Fruit fly (Drosophila melanogaster) whole organism, embryonic: Measurements from ENCODE around the gene Tcs6.

Source experiments
- Bteb2 ChIP-seq: fragments of 200-800 bp; sonication (Bioruptor generic); optimal IDR thresholded peaks from 2 replicates; lab custom pipeline; 2016; ENCODE audit warnings: missing biosample characterization, missing genetic modification characterization
- C15 ChIP-seq: fragments of 200-800 bp; sonication (Bioruptor generic); IDR thresholded peaks from 3 replicates; pipeline ENCODE4 v1.3.6; 2022; ENCODE audit warnings: missing biosample characterization, missing genetic modification characterization
- CG11560 ChIP-seq: fragments of 200-800 bp; sonication (Bioruptor generic); IDR thresholded peaks from 3 replicates; pipeline ENCODE4 v1.3.6; 2022; ENCODE audit warnings: missing biosample characterization, missing genetic modification characterization
- CG13775 ChIP-seq: fragments of 200-800 bp; sonication (Bioruptor generic); optimal IDR thresholded peaks from 3 replicates; lab custom pipeline; 2017; ENCODE audit warnings: missing biosample characterization, mild to moderate bottlenecking, missing genetic modification characterization
- CG14860 ChIP-seq: fragments of 200-800 bp; sonication (Bioruptor generic); IDR thresholded peaks from 3 replicates; pipeline ENCODE4 v1.3.6; 2022; ENCODE audit warnings: missing biosample characterization, missing genetic modification characterization; ENCODE audit not compliant: partially characterized antibody
- CG15269 ChIP-seq: fragments of 200-800 bp; sonication (Bioruptor generic); optimal IDR thresholded peaks from 2 replicates; lab custom pipeline; 2018; ENCODE audit warnings: missing biosample characterization, mild to moderate bottlenecking, missing genetic modification characterization, moderate library complexity
- CG15696 ChIP-seq: fragments of 200-800 bp; sonication (Bioruptor generic); optimal IDR thresholded peaks from 2 replicates; lab custom pipeline; 2019; ENCODE audit warnings: missing biosample characterization, mild to moderate bottlenecking, missing genetic modification characterization, moderate library complexity
- CG16863 ChIP-seq: fragments of 200-800 bp; sonication (Bioruptor generic); optimal IDR thresholded peaks from 3 replicates; lab custom pipeline; 2016; ENCODE audit warnings: missing biosample characterization, missing genetic modification characterization
- CG17186 ChIP-seq: fragments of 200-800 bp; sonication (Bioruptor generic); optimal IDR thresholded peaks from 3 replicates; lab custom pipeline; 2017; ENCODE audit warnings: missing biosample characterization, missing genetic modification reagents, missing genetic modification characterization
- CG17361 ChIP-seq: fragments of 200-800 bp; sonication (Bioruptor generic); IDR thresholded peaks from 3 replicates; pipeline ENCODE4 v1.3.6; 2022; ENCODE audit warnings: missing biosample characterization, missing genetic modification characterization
- CG17568 ChIP-seq: fragments of 200-800 bp; sonication (Bioruptor generic); optimal IDR thresholded peaks from 2 replicates; lab custom pipeline; 2018; ENCODE audit warnings: missing biosample characterization, mild to moderate bottlenecking, missing genetic modification characterization, moderate library complexity
- CG2120 ChIP-seq: fragments of 200-800 bp; sonication (Bioruptor generic); optimal IDR thresholded peaks from 3 replicates; lab custom pipeline; 2016; ENCODE audit warnings: missing biosample characterization, missing genetic modification characterization
- CG2875 ChIP-seq: fragments of 200-800 bp; sonication (Bioruptor generic); optimal IDR thresholded peaks from 2 replicates; lab custom pipeline; 2017; ENCODE audit warnings: missing biosample characterization, mild to moderate bottlenecking, missing genetic modification characterization, missing genetic modification reagents
- CG31441 ChIP-seq: fragments of 200-800 bp; sonication (Bioruptor generic); IDR thresholded peaks from 2 replicates; pipeline ENCODE4 v1.3.6; 2022; ENCODE audit warnings: missing biosample characterization, missing genetic modification characterization
- CG33557 ChIP-seq: fragments of 200-800 bp; sonication (Bioruptor generic); optimal IDR thresholded peaks from 2 replicates; lab custom pipeline; 2019; ENCODE audit warnings: missing biosample characterization, mild to moderate bottlenecking, missing genetic modification characterization, moderate library complexity
- CG4360 ChIP-seq: fragments of 200-800 bp; sonication (Bioruptor generic); IDR thresholded peaks from 2 replicates; pipeline ENCODE4 v1.3.6; 2022; ENCODE audit warnings: missing biosample characterization, missing genetic modification characterization
- CG6175 ChIP-seq: fragments of 200-800 bp; sonication (Bioruptor generic); IDR thresholded peaks from 3 replicates; pipeline ENCODE4 v1.3.6; 2022; ENCODE audit warnings: missing biosample characterization, missing genetic modification characterization
- CG6272 ChIP-seq: fragments of 200-800 bp; sonication (Bioruptor generic); IDR thresholded peaks from 2 replicates; pipeline ENCODE4 v1.3.6; 2022; ENCODE audit warnings: missing biosample characterization, missing genetic modification characterization
- CG8765 ChIP-seq: fragments of 200-800 bp; sonication (Bioruptor generic); IDR thresholded peaks from 2 replicates; pipeline ENCODE4 v1.3.6; 2022; ENCODE audit warnings: missing biosample characterization, missing genetic modification characterization
- CG9437 ChIP-seq: fragments of 200-800 bp; sonication (Bioruptor generic); optimal IDR thresholded peaks from 2 replicates; lab custom pipeline; 2018; ENCODE audit warnings: missing biosample characterization, mild to moderate bottlenecking, missing genetic modification characterization
- CG9932 ChIP-seq: fragments of 200-800 bp; sonication (Bioruptor generic); IDR thresholded peaks from 2 replicates; pipeline ENCODE4 v1.3.6; 2022; ENCODE audit warnings: missing biosample characterization, missing genetic modification characterization
- D19A ChIP-seq: fragments of 200-800 bp; optimal IDR thresholded peaks from 3 replicates; lab custom pipeline; 2019; ENCODE audit warnings: missing biosample characterization, mild to moderate bottlenecking, missing genetic modification characterization, moderate library complexity
- Dad ChIP-seq: fragments of 200-800 bp; sonication (Bioruptor generic); optimal IDR thresholded peaks from 3 replicates; lab custom pipeline; 2016; ENCODE audit warnings: missing biosample characterization, missing genetic modification characterization
- Dbx ChIP-seq: fragments of 200-800 bp; sonication (Bioruptor generic); IDR thresholded peaks from 3 replicates; pipeline ENCODE4 v1.3.6; 2022; ENCODE audit warnings: missing biosample characterization, missing genetic modification characterization
- E2f1 ChIP-seq: fragments of 200-800 bp; sonication (Bioruptor generic); IDR thresholded peaks from 2 replicates; pipeline ENCODE4 v1.3.6; 2022; ENCODE audit warnings: missing biosample characterization, missing genetic modification characterization
- H2.0 ChIP-seq: fragments of 200-800 bp; sonication (Bioruptor generic); IDR thresholded peaks from 2 replicates; pipeline ENCODE4 v1.3.6; 2022; ENCODE audit warnings: missing biosample characterization, missing genetic modification characterization
- HHEX ChIP-seq: fragments of 200-800 bp; sonication (Bioruptor generic); optimal IDR thresholded peaks from 3 replicates; lab custom pipeline; 2017; ENCODE audit warnings: missing biosample characterization, mild to moderate bottlenecking, missing genetic modification characterization, missing genetic modification reagents
- Hand ChIP-seq: fragments of 200-800 bp; sonication (Bioruptor generic); optimal IDR thresholded peaks from 2 replicates; lab custom pipeline; 2017; ENCODE audit warnings: mild to moderate bottlenecking, missing biosample characterization, missing genetic modification reagents, missing genetic modification characterization
- MTF-1 ChIP-seq: fragments of 200-800 bp; sonication (Bioruptor generic); optimal IDR thresholded peaks from 2 replicates; lab custom pipeline; 2018; ENCODE audit warnings: missing biosample characterization, mild to moderate bottlenecking, missing genetic modification characterization, borderline replicate concordance
- Meics ChIP-seq: fragments of 200-800 bp; sonication (Bioruptor generic); optimal IDR thresholded peaks from 2 replicates; lab custom pipeline; 2017; ENCODE audit warnings: missing biosample characterization, mild to moderate bottlenecking, missing genetic modification characterization
- NC2β ChIP-seq: fragments of 200-800 bp; sonication (Bioruptor generic); optimal IDR thresholded peaks from 2 replicates; lab custom pipeline; 2016; ENCODE audit warnings: missing biosample characterization, missing genetic modification characterization
- Ptx1 ChIP-seq: fragments of 200-800 bp; sonication (Bioruptor generic); IDR thresholded peaks from 2 replicates; pipeline ENCODE4 v1.3.6; 2022; ENCODE audit warnings: missing biosample characterization, missing genetic modification characterization
- Ravus ChIP-seq: fragments of 200-800 bp; sonication (Bioruptor generic); IDR thresholded peaks from 2 replicates; pipeline ENCODE4 v1.3.6; 2022; ENCODE audit warnings: missing biosample characterization, missing genetic modification characterization
- Sry-δ ChIP-seq: fragments of 200-800 bp; sonication (Bioruptor generic); optimal IDR thresholded peaks from 2 replicates; lab custom pipeline; 2016; ENCODE audit warnings: missing biosample characterization, missing genetic modification characterization
- YL-1 ChIP-seq: fragments of 200-800 bp; sonication (Bioruptor generic); optimal IDR thresholded peaks from 3 replicates; lab custom pipeline; 2017; ENCODE audit warnings: missing biosample characterization, mild to moderate bottlenecking, missing genetic modification characterization
- chm ChIP-seq: fragments of 200-800 bp; sonication (Bioruptor generic); IDR thresholded peaks from 2 replicates; pipeline ENCODE4 v1.3.6; 2022; ENCODE audit warnings: missing biosample characterization, missing genetic modification characterization
- crol ChIP-seq: fragments of 200-800 bp; sonication (Bioruptor generic); IDR thresholded peaks from 2 replicates; pipeline ENCODE4 v1.3.6; 2022; ENCODE audit warnings: missing biosample characterization, missing genetic modification characterization
- gsb-n ChIP-seq: fragments of 200-800 bp; sonication (Bioruptor generic); optimal IDR thresholded peaks from 3 replicates; lab custom pipeline; 2018; ENCODE audit warnings: missing biosample characterization, mild to moderate bottlenecking, missing genetic modification characterization
- ham ChIP-seq: fragments of 200-800 bp; sonication (Bioruptor generic); IDR thresholded peaks from 2 replicates; pipeline ENCODE4 v1.3.6; 2022; ENCODE audit warnings: missing biosample characterization, missing genetic modification characterization
- jing ChIP-seq: fragments of 200-800 bp; sonication (Bioruptor generic); optimal IDR thresholded peaks from 2 replicates; lab custom pipeline; 2018; ENCODE audit warnings: missing biosample characterization, mild to moderate bottlenecking, missing genetic modification characterization
- lmd ChIP-seq: fragments of 200-800 bp; sonication (Bioruptor generic); IDR thresholded peaks from 2 replicates; pipeline ENCODE4 v1.3.6; 2022; ENCODE audit warnings: missing biosample characterization, missing genetic modification characterization
- maf-S ChIP-seq: fragments of 200-800 bp; sonication (Bioruptor generic); optimal IDR thresholded peaks from 2 replicates; lab custom pipeline; 2016; ENCODE audit warnings: missing biosample characterization, missing genetic modification characterization
- pum ChIP-seq: fragments of 200-800 bp; sonication (Bioruptor generic); optimal IDR thresholded peaks from 2 replicates; lab custom pipeline; 2016; ENCODE audit warnings: missing biosample characterization, missing genetic modification characterization
- repo ChIP-seq: fragments of 200-800 bp; sonication (Bioruptor generic); optimal IDR thresholded peaks from 2 replicates; lab custom pipeline; 2016; ENCODE audit warnings: missing biosample characterization, missing genetic modification characterization
- row ChIP-seq: fragments of 200-800 bp; sonication (Bioruptor generic); IDR thresholded peaks from 3 replicates; pipeline ENCODE4 v1.3.6; 2022; ENCODE audit warnings: missing biosample characterization, missing genetic modification characterization
- scrt ChIP-seq: fragments of 200-800 bp; sonication (Bioruptor generic); optimal IDR thresholded peaks from 2 replicates; lab custom pipeline; 2018; ENCODE audit warnings: missing biosample characterization, mild to moderate bottlenecking, missing genetic modification characterization, moderate library complexity
- sr ChIP-seq: fragments of 200-800 bp; sonication (Bioruptor generic); IDR thresholded peaks from 3 replicates; pipeline ENCODE4 v1.3.6; 2022; ENCODE audit warnings: missing biosample characterization, missing genetic modification characterization
- tgo ChIP-seq: fragments of 200-800 bp; sonication (Bioruptor generic); IDR thresholded peaks from 3 replicates; pipeline ENCODE4 v1.3.6; 2022; ENCODE audit warnings: missing biosample characterization, missing genetic modification characterization
- toy ChIP-seq: fragments of 200-800 bp; sonication (Bioruptor generic); IDR thresholded peaks from 2 replicates; pipeline ENCODE4 v1.3.6; 2022; ENCODE audit warnings: missing biosample characterization, missing genetic modification characterization
- tup ChIP-seq: fragments of 200-800 bp; sonication (Bioruptor generic); optimal IDR thresholded peaks from 2 replicates; lab custom pipeline; 2016; ENCODE audit warnings: missing biosample characterization, mild to moderate bottlenecking, missing genetic modification characterization, moderate library complexity
- wdn ChIP-seq: fragments of 200-800 bp; sonication (Bioruptor generic); IDR thresholded peaks from 2 replicates; pipeline ENCODE4 v1.3.6; 2022; ENCODE audit warnings: missing biosample characterization, missing genetic modification characterization
- zen ChIP-seq: fragments of 200-800 bp; sonication (Bioruptor generic); optimal IDR thresholded peaks from 3 replicates; lab custom pipeline; 2018; ENCODE audit warnings: missing biosample characterization, mild to moderate bottlenecking, missing genetic modification characterization, moderate library complexity

Tcs6 gene

DNA sequence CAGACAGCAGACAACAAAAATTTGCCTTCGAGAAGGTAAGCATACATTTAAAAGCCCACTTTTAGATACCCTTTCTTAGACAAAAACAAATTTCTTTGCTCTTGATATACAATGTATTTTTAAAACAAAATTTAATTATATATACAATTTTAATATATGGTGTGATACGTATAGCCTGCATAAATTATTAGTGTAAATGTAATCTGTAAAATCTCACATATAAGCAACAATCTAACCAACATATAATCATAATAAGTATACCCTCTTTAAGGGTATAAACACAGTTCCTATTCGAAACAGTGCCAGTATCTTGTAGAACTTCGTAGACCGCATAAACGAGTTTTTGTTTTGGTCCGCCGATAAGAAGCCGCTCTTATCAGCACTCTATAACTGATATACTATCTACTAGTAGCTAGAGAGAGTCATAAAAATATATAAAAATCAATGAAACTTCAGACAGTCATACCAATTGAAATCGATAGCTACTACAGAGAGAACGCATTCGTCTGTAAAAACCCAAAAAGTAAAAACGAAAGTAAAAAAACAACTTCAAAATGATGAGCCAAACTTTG lies 43.7 kb downstream of the Tcs6 start, which contains the start of gene Kaz-m1 (continued):
- no peak for TF ChIP-seq Dad
- TF ChIP-seq Bteb2 (GFP tag; lab: Kevin White, UChicago), result no peak
- TF ChIP-seq Ravus (GFP tag; lab: Robert Waterston, UW), result no peak
- no peak for TF ChIP-seq Sry-δ
- peak; percentile 99 for TF ChIP-seq D19A (tag; lab: Kevin White, UChicago)
- TF ChIP-seq zen (tag; lab: Kevin White, UChicago), result peak; percentile 26
- no peak for TF ChIP-seq CG4360
- peak; percentile 62 for TF ChIP-seq Meics (GFP tag; lab: Kevin White, UChicago)
- TF ChIP-seq YL-1, result no peak
- no peak for TF ChIP-seq MTF-1 (GFP tag; lab: Kevin White, UChicago)
- TF ChIP-seq jing, result no peak
- peak; percentile 37; the same call in 1 of the 2 replicates for TF ChIP-seq CG9932 (GFP tag; lab: Robert Waterston, UW)
- TF ChIP-seq repo (GFP tag; lab: Kevin White, UChicago), result no peak
- TF ChIP-seq CG9437 (GFP tag; lab: Kevin White, UChicago), result peak; percentile 42
- no peak for TF ChIP-seq maf-S (GFP tag; lab: Kevin White, UChicago)
- no peak for TF ChIP-seq ham (GFP tag; lab: Robert Waterston, UW)
- TF ChIP-seq pum (GFP tag; lab: Kevin White, UChicago), result no peak
- no peak for TF ChIP-seq CG2875 (GFP tag; lab: Kevin White, UChicago)
- TF ChIP-seq CG14860 (GFP tag; lab: Robert Waterston, UW), result no peak
- no peak; the same call in 2 of the 3 replicates for TF ChIP-seq tgo (GFP tag; lab: Robert Waterston, UW)
- TF ChIP-seq scrt (GFP tag; lab: Kevin White, UChicago), result no peak
- peak; percentile 48 for TF ChIP-seq Ptx1 (GFP tag; lab: Robert Waterston, UW)
- peak; percentile 76 for TF ChIP-seq CG17361
- no peak for TF ChIP-seq CG16863 (GFP tag; lab: Kevin White, UChicago)
- no peak for TF ChIP-seq C15
- no peak for TF ChIP-seq sr
- peak; percentile 66 for TF ChIP-seq CG15269 (tag; lab: Kevin White, UChicago)
- TF ChIP-seq HHEX (GFP tag; lab: Kevin White, UChicago), result peak; percentile 40
- TF ChIP-seq NC2β (GFP tag; lab: Kevin White, UChicago), result no peak
- no peak for TF ChIP-seq wdn (GFP tag; lab: Robert Waterston, UW)
- TF ChIP-seq CG15696 (tag; lab: Kevin White, UChicago), result peak; percentile 51
- TF ChIP-seq CG11560 (tag; lab: Robert Waterston, UW), result no peak
- no peak for TF ChIP-seq toy
- TF ChIP-seq CG33557, result peak; percentile 72
- TF ChIP-seq CG2120 (GFP tag; lab: Kevin White, UChicago), result peak; percentile 38
- TF ChIP-seq CG6175 (GFP tag; lab: Robert Waterston, UW), result no peak
- TF ChIP-seq CG17568 (GFP tag; lab: Kevin White, UChicago), result no peak
- no peak for TF ChIP-seq CG8765 (GFP tag; lab: Robert Waterston, UW)
- TF ChIP-seq H2.0, result 0 out of 2 replicates have a peak, but pooled peaks have one; percentile 11
- peak; percentile 7 for TF ChIP-seq CG13775 (GFP tag; lab: Kevin White, UChicago)
- peak; percentile 87 for TF ChIP-seq row (GFP tag; lab: Robert Waterston, UW)
- TF ChIP-seq CG6272 (GFP tag; lab: Robert Waterston, UW), result no peak
- no peak for TF ChIP-seq chm (GFP tag; lab: Robert Waterston, UW)
- TF ChIP-seq gsb-n (tag; lab: Kevin White, UChicago), result peak; percentile 57
- TF ChIP-seq Dbx (GFP tag; lab: Robert Waterston, UW), result no peak
- TF ChIP-seq Hand (GFP tag; lab: Kevin White, UChicago), result no peak
- no peak for TF ChIP-seq CG17186 (GFP tag; lab: Kevin White, UChicago)
- TF ChIP-seq crol, result no peak
- TF ChIP-seq tup (GFP tag; lab: Kevin White, UChicago), result no peak
- TF ChIP-seq CG31441 (GFP tag; lab: Robert Waterston, UW), result peak; percentile 79
- TF ChIP-seq lmd (GFP tag; lab: Robert Waterston, UW), result no peak
- TF ChIP-seq E2f1, result 0 out of 2 replicates have a peak, but pooled peaks have one; percentile 14
